Fruit fly (Drosophila melanogaster): Measurements from ENCODE around the gene CG15387.

Gene CG15387

dm6 chr2L:2179366-2179765 is 46.7 kb downstream of the CG15387 start (continued):
- TF ChIP-seq CG42726 (GFP tag; IDR thresholded peaks at IDR 0.05; ENCODE audit: partially characterized antibody) (no peak), pnt (GFP tag; optimal IDR thresholded peaks at IDR 0.05) (peak; percentile 61), tna (GFP tag; IDR thresholded peaks at IDR 0.05; ENCODE audit: partially characterized antibody) (no peak), tll (GFP tag; optimal IDR thresholded peaks at IDR 0.05) (no peak), CkIIα-i1 (GFP tag; IDR thresholded peaks at IDR 0.05) (no peak), Asciz (GFP tag; optimal IDR thresholded peaks at IDR 0.05) (peak; percentile 22), ems (GFP tag; optimal IDR thresholded peaks at IDR 0.05) (peak; percentile 56), Xrp1 (GFP tag; IDR thresholded peaks at IDR 0.05) (peak; percentile 56), CG14667 (GFP tag; IDR thresholded peaks at IDR 0.05) (peak; percentile 58), sens (GFP tag) (peak; percentile 87), CG13123 (GFP tag; optimal IDR thresholded peaks at IDR 0.05) (peak; percentile 34), dpn (GFP tag; optimal IDR thresholded peaks at IDR 0.05) (peak; percentile 78 to 85), CG7372 (GFP tag; IDR thresholded peaks at IDR 0.05) (peak; percentile 52; the same call in 1 of the 2 replicates), H2.0 (GFP tag; IDR thresholded peaks at IDR 0.05) (peak; percentile 54; the same call in 1 of the 2 replicates), B-H1 (GFP tag; IDR thresholded peaks at IDR 0.05) (peak; percentile 33; the same call in 2 of the 3 replicates), CG30403 (GFP tag; optimal IDR thresholded peaks at IDR 0.05) (peak; percentile 72), CoRest (tag; optimal IDR thresholded peaks at IDR 0.05) (peak; percentile 84), D19B (GFP tag; optimal IDR thresholded peaks at IDR 0.05) (peak; percentile 97), chinmo (GFP tag; IDR thresholded peaks at IDR 0.05; ENCODE audit: partially characterized antibody) (no peak; the same call in 3 of the 4 replicates), CG2202 (tag; optimal IDR thresholded peaks at IDR 0.05) (no peak), Oli (tag; optimal IDR thresholded peaks at IDR 0.05) (peak; percentile 84), CG9609 (GFP tag; optimal IDR thresholded peaks at IDR 0.05) (peak; percentile 82), D (optimal IDR thresholded peaks at IDR 0.05) (no peak), D (GFP tag; optimal IDR thresholded peaks at IDR 0.05) (no peak), Fer1 (GFP tag; optimal IDR thresholded peaks at IDR 0.05) (peak; percentile 66), CG4820 (GFP tag; optimal IDR thresholded peaks at IDR 0.05) (peak; percentile 61), Oaz (GFP tag; IDR thresholded peaks at IDR 0.05) (peak; percentile 35), gfzf (GFP tag; optimal IDR thresholded peaks at IDR 0.05) (no peak), Hey (tag; optimal IDR thresholded peaks at IDR 0.05) (peak; percentile 85), Atf-2 (GFP tag; optimal IDR thresholded peaks at IDR 0.05) (peak; percentile 71), crol (GFP tag; IDR thresholded peaks at IDR 0.05) (no peak), aop (GFP tag; IDR thresholded peaks at IDR 0.05) (0 out of 2 replicates have a peak, but pooled peaks have one; percentile 5), CG7963 (GFP tag; IDR thresholded peaks at IDR 0.05; ENCODE audit: partially characterized antibody) (no peak), mirr (GFP tag; optimal IDR thresholded peaks at IDR 0.05) (peak; percentile 71), Mad (GFP tag; optimal IDR thresholded peaks at IDR 0.05) (peak; percentile 40), pum (GFP tag; optimal IDR thresholded peaks at IDR 0.05) (peak; percentile 76), Awh (GFP tag; IDR thresholded peaks at IDR 0.05) (peak; percentile 50), Rx (GFP tag; IDR thresholded peaks at IDR 0.05) (peak; percentile 33; the same call in 1 of the 2 replicates), insv (GFP tag; optimal IDR thresholded peaks at IDR 0.05) (no peak), pan (optimal IDR thresholded peaks at IDR 0.05) (no peak), pan (GFP tag; optimal IDR thresholded peaks at IDR 0.05 in 1 of 2, IDR thresholded peaks at IDR 0.05 in 1 of 2) (peak in 1 of 2 experiments; percentile 75), jigr1 (GFP tag; IDR thresholded peaks at IDR 0.05) (peak; percentile 55; the same call in 2 of the 3 replicates), Sox100B (GFP tag; optimal IDR thresholded peaks at IDR 0.05) (peak; percentile 50), dm (GFP tag; optimal IDR thresholded peaks at IDR 0.05) (peak; percentile 28), CG12299 (tag; optimal IDR thresholded peaks at IDR 0.05) (peak; percentile 40), Spps (tag; optimal IDR thresholded peaks at IDR 0.05) (no peak), CG1529 (GFP tag; optimal IDR thresholded peaks at IDR 0.05) (peak; percentile 13), HLH3B (GFP tag; IDR thresholded peaks at IDR 0.05) (peak; percentile 81), CG31388 (GFP tag; optimal IDR thresholded peaks at IDR 0.05) (peak; percentile 2), CG15514 (GFP tag; optimal IDR thresholded peaks at IDR 0.05) (peak; percentile 39), CG13894 (tag; optimal IDR thresholded peaks at IDR 0.05) (peak; percentile 31)

All from whole organism, embryonic.